Fruit fly (Drosophila melanogaster): ENCODE data around the gene CG14374.

CG14374 gene

DNA sequence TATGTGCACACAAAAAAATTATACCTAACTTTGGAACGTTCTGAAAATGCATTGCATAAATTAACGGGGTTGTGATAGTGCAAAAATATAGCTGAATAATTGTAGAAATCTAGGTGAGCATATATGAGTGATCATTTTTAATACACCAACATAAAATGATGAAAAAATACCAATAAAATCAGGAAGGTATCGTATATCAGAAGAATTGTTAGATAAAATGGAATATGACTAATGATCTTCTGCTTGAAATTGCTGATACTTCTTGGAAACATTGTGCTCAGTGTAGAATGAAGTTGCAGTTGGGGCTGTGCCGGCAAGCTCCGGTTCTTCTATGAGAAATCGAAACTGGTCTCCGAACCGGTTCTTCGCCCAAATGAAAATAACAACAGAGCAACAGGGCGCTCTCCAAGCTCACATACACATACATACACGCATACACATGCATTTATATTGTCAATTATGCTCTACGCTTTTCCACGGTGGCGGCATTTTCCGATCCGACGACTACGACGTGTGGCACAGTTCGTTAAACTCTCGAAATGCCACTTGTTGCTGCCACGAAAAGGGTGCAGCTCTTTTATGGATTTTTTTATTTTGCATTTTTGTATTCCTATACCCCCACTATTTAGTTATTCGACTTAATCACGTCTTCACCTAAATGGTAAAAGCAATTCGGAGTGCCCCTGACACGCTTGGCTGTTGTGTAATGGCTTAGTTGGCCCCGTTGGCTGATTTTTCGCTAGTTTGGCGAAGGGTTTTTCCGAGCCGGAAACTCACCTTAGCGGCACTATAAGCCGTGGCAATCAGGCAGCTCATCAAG is 4.2 kb upstream of the CG14374 start (continued):
- TF ChIP-seq CG11723 (GFP tag; optimal IDR thresholded peaks at IDR 0.05) (peak; percentile 85), GATAe (GFP tag; conservative IDR thresholded peaks at IDR 0.05) (no peak; the same call in 1 of the 2 replicates), Dek (tag; optimal IDR thresholded peaks at IDR 0.05) (peak; percentile 88), CG12769 (tag; optimal IDR thresholded peaks at IDR 0.05) (peak; percentile 85), Side (GFP tag; optimal IDR thresholded peaks at IDR 0.05) (peak; percentile 86), CG12659 (GFP tag; optimal IDR thresholded peaks at IDR 0.05) (peak; percentile 92), trh (GFP tag; optimal IDR thresholded peaks at IDR 0.05) (peak; percentile 77), tx (GFP tag; optimal IDR thresholded peaks at IDR 0.05) (peak; percentile 86), Rx (GFP tag; IDR thresholded peaks at IDR 0.05) (peak; percentile 81), run (tag; optimal IDR thresholded peaks at IDR 0.05) (peak; percentile 73), CG17612 (GFP tag; IDR thresholded peaks at IDR 0.05) (peak; percentile 54), CG13287 (GFP tag; IDR thresholded peaks at IDR 0.05; ENCODE audit: partially characterized antibody) (no peak), CG30403 (GFP tag; optimal IDR thresholded peaks at IDR 0.05) (peak; percentile 95), CG31365 (tag; optimal IDR thresholded peaks at IDR 0.05) (peak; percentile 67), kni (GFP tag; optimal IDR thresholded peaks at IDR 0.05) (peak; percentile 69), shn (GFP tag; optimal IDR thresholded peaks at IDR 0.05) (peak; percentile 92), Nf-YB (GFP tag; optimal IDR thresholded peaks at IDR 0.05) (peak; percentile 80), ham (GFP tag; IDR thresholded peaks at IDR 0.05) (0 out of 2 replicates have a peak, but pooled peaks have one; percentile 32), Hsf (GFP tag; optimal IDR thresholded peaks at IDR 0.05) (peak; percentile 93), CG6683 (GFP tag; optimal IDR thresholded peaks at IDR 0.05) (peak; percentile 57), Hmx (GFP tag; optimal IDR thresholded peaks at IDR 0.05) (peak; percentile 32), hkb (optimal IDR thresholded peaks at IDR 0.05) (no peak), hkb (GFP tag; IDR thresholded peaks at IDR 0.05) (peak; percentile 89), zfh1 (GFP tag; IDR thresholded peaks at IDR 0.05) (peak; percentile 82), CG2199 (GFP tag; IDR thresholded peaks at IDR 0.05) (peak; percentile 85), crp (GFP tag; optimal IDR thresholded peaks at IDR 0.05) (peak in 1 of 2 experiments; percentile 53), Spps (tag; optimal IDR thresholded peaks at IDR 0.05) (peak; percentile 78), CG15696 (tag; optimal IDR thresholded peaks at IDR 0.05) (peak; percentile 88), HmgD (GFP tag; optimal IDR thresholded peaks at IDR 0.05) (no peak), CG6791 (GFP tag; IDR thresholded peaks at IDR 0.05; ENCODE audit: partially characterized antibody) (no peak), B-H2 (GFP tag; optimal IDR thresholded peaks at IDR 0.05) (peak; percentile 19), B-H1 (GFP tag; IDR thresholded peaks at IDR 0.05) (peak; percentile 73), PHDP (tag; optimal IDR thresholded peaks at IDR 0.05) (peak; percentile 91), CG2875 (GFP tag; optimal IDR thresholded peaks at IDR 0.05) (peak; percentile 86), CG4854 (GFP tag; optimal IDR thresholded peaks at IDR 0.05) (peak; percentile 83), CG10565 (GFP tag; optimal IDR thresholded peaks at IDR 0.05) (peak; percentile 57), Hand (GFP tag; optimal IDR thresholded peaks at IDR 0.05) (peak; percentile 68), NfI (GFP tag; optimal IDR thresholded peaks at IDR 0.05) (peak; percentile 90), CG11560 (tag; IDR thresholded peaks at IDR 0.05) (peak; percentile 62; the same call in 2 of the 3 replicates), CG8924 (tag; optimal IDR thresholded peaks at IDR 0.05) (peak; percentile 92), Atf3 (GFP tag; optimal IDR thresholded peaks at IDR 0.05) (peak; percentile 87), mirr (GFP tag; optimal IDR thresholded peaks at IDR 0.05) (peak; percentile 23), Sry-β (GFP tag; optimal IDR thresholded peaks at IDR 0.05) (peak; percentile 49), Fer2 (tag; optimal IDR thresholded peaks at IDR 0.05) (peak; percentile 27), CG34422 (GFP tag; IDR thresholded peaks at IDR 0.05) (peak; percentile 85), Scr (GFP tag; IDR thresholded peaks at IDR 0.05; ENCODE audit: partially characterized antibody) (no peak), Dll (GFP tag; IDR thresholded peaks at IDR 0.05; ENCODE audit: partially characterized antibody) (no peak), CG10959 (GFP tag; IDR thresholded peaks at IDR 0.05) (peak; percentile 32)

Data from whole organism, embryonic.